Worm (Caenorhabditis elegans) whole organism, mixed stage, embryonic: ENCODE results near the gene M116.5.

Source experiments
- blmp-1 ChIP-seq: fragments of 150-350 bp; optimal IDR thresholded peaks from 2 replicates; lab custom pipeline; 2014; ENCODE audit warnings: missing biosample characterization, missing genetic modification characterization
- elt-1 ChIP-seq: sonication (generic microtip); optimal IDR thresholded peaks from 2 replicates; lab custom pipeline; 2017; ENCODE audit warnings: missing genetic modification characterization, mild to moderate bottlenecking, missing compliant biosample characterization, antibody characterized with exemption, moderate library complexity, borderline replicate concordance; ENCODE audit not compliant: insufficient read depth
- elt-3 ChIP-seq: fragments of 150-350 bp; optimal IDR thresholded peaks from 2 replicates; lab custom pipeline; 2014; ENCODE audit warnings: missing biosample characterization, missing genetic modification characterization
- ham-2 ChIP-seq: fragments of 200-800 bp; sonication (Bioruptor generic); optimal IDR thresholded peaks from 2 replicates; lab custom pipeline; 2018; ENCODE audit warnings: mild to moderate bottlenecking, missing genetic modification characterization, missing compliant biosample characterization
- lin-13 ChIP-seq: fragments of 150-350 bp; optimal IDR thresholded peaks from 2 replicates; lab custom pipeline; 2014; ENCODE audit warnings: missing biosample characterization, missing genetic modification characterization
- nhr-12 ChIP-seq: fragments of 150-350 bp; optimal IDR thresholded peaks from 2 replicates; lab custom pipeline; 2014; ENCODE audit warnings: missing biosample characterization, missing genetic modification characterization
- nhr-28 ChIP-seq: fragments of 150-350 bp; optimal IDR thresholded peaks from 2 replicates; lab custom pipeline; 2014; ENCODE audit warnings: missing biosample characterization, missing genetic modification characterization
- nhr-76 ChIP-seq: sonication (generic microtip); optimal IDR thresholded peaks from 2 replicates; lab custom pipeline; 2017; ENCODE audit warnings: missing biosample characterization, missing genetic modification characterization
- pha-4 ChIP-seq: fragments of 150-350 bp; optimal IDR thresholded peaks from 2 replicates; lab custom pipeline; 2018; ENCODE audit warnings: missing biosample characterization, missing genetic modification reagents, missing genetic modification characterization
- sem-2 ChIP-seq: fragments of 200-800 bp; sonication (Bioruptor generic); optimal IDR thresholded peaks from 2 replicates; lab custom pipeline; 2018; ENCODE audit warnings: mild to moderate bottlenecking, missing genetic modification characterization, missing compliant biosample characterization
- ztf-11 ChIP-seq: fragments of 150-350 bp; optimal IDR thresholded peaks from 2 replicates; lab custom pipeline; 2014; ENCODE audit warnings: missing biosample characterization, missing genetic modification characterization

DNA sequence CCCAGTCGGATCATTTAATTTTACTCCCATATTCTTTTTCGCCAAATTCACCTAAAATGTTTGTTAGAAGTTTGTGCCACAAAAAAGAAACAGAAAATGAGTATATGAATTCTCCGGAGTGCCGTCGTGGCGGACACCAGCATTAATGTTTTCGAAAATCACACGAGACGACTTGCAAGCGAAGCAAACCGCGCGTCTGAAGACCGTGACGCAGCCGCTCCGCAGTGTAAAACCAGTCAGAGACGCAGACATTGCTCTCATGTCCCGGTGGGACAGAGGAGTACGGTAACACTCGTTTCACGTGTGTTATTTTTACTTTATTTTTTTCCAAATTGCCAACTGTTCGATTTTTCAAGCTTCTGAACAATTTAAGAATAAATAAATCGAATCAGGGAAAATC lies 11.8 kb upstream of the M116.5 start, which contains the start of the genes T26A8.4 and pdtf-1:
- TF ChIP-seq sem-2 (peak; percentile 16), elt-1 (no peak), nhr-76 (tag; lab: Kevin White, UChicago) (no peak), pha-4 (tag; lab: Kevin White, UChicago) (peak; percentile 98), ztf-11 (tag; lab: Kevin White, UChicago) (peak; percentile 81), elt-3 (tag; lab: Kevin White, UChicago) (peak; percentile 46), nhr-12 (tag; lab: Kevin White, UChicago) (peak; percentile 66), lin-13 (tag; lab: Kevin White, UChicago) (peak; percentile 91), blmp-1 (tag; lab: Kevin White, UChicago) (peak; percentile 23), nhr-28 (tag; lab: Kevin White, UChicago) (no peak), ham-2 (peak; percentile 76)
